Worm (Caenorhabditis elegans) whole organism, young adult: Measurements from ENCODE around the gene sto-3.
A peak's percentile ranks its signal among the peaks of the same experiment; 100 is the strongest.

ENCODE experiments used
- F49E8.2 ChIP-seq: sonication (generic microtip); optimal IDR thresholded peaks from 3 replicates; lab custom pipeline; 2017; ENCODE audit warnings: missing genetic modification characterization, mild to moderate bottlenecking, missing compliant biosample characterization, antibody characterized with exemption, moderate library complexity; ENCODE audit not compliant: insufficient read depth
- K11D2.4 ChIP-seq: fragments of 200-800 bp; sonication (Bioruptor generic); IDR thresholded peaks from 2 replicates; pipeline ENCODE4 v1.3.6; 2022; ENCODE audit warnings: missing genetic modification reagents, missing genetic modification characterization, missing compliant biosample characterization
- K12H6.12 ChIP-seq: fragments of 200-800 bp; sonication (Bioruptor generic); optimal IDR thresholded peaks from 2 replicates; lab custom pipeline; 2018; ENCODE audit warnings: mild to moderate bottlenecking, missing genetic modification characterization, missing compliant biosample characterization
- T07F8.4 ChIP-seq: sonication (generic microtip); optimal IDR thresholded peaks from 2 replicates; lab custom pipeline; 2016; ENCODE audit warnings: mild to moderate bottlenecking, missing genetic modification characterization, moderate library complexity, missing compliant biosample characterization
- T26A5.8 ChIP-seq: sonication (generic microtip); optimal IDR thresholded peaks from 2 replicates; lab custom pipeline; 2016; ENCODE audit warnings: missing genetic modification characterization, missing compliant biosample characterization
- Y53G8AR.9 ChIP-seq: fragments of 200-800 bp; sonication (Bioruptor generic); conservative IDR thresholded peaks from 2 replicates; pipeline ENCODE4 v1.3.6; 2022; ENCODE audit warnings: missing genetic modification reagents, missing genetic modification characterization, missing compliant biosample characterization
- Y79H2A.3 ChIP-seq: fragments of 200-800 bp; sonication (Bioruptor generic); conservative IDR thresholded peaks from 2 replicates; pipeline ENCODE4 v1.3.6; 2022; ENCODE audit warnings: missing genetic modification reagents, missing genetic modification characterization, missing compliant biosample characterization
- Y95B8A.8 ChIP-seq: fragments of 200-800 bp; sonication (Bioruptor generic); IDR thresholded peaks from 2 replicates; pipeline ENCODE4 v1.3.6; 2022; ENCODE audit warnings: missing genetic modification reagents, missing genetic modification characterization, missing compliant biosample characterization
- ZK185.1 ChIP-seq: sonication (generic microtip); optimal IDR thresholded peaks from 2 replicates; lab custom pipeline; 2016; ENCODE audit warnings: mild to moderate bottlenecking, missing genetic modification characterization, missing compliant biosample characterization; ENCODE audit not compliant: poor library complexity, severe bottlenecking
- aptf-3 ChIP-seq: fragments of 200-800 bp; sonication (Bioruptor generic); IDR thresholded peaks from 2 replicates; pipeline ENCODE4 v1.3.6; 2022; ENCODE audit warnings: missing genetic modification characterization, missing compliant biosample characterization
- cebp-2 ChIP-seq: fragments of 200-800 bp; sonication (Bioruptor generic); IDR thresholded peaks from 2 replicates; pipeline ENCODE4 v1.3.6; 2022; ENCODE audit warnings: missing genetic modification characterization, missing compliant biosample characterization
- ceh-100 ChIP-seq: fragments of 200-800 bp; sonication (Bioruptor generic); IDR thresholded peaks from 2 replicates; pipeline ENCODE4 v1.3.6; 2022; ENCODE audit warnings: missing genetic modification reagents, missing genetic modification characterization, missing compliant biosample characterization
- ceh-79 ChIP-seq: sonication (generic microtip); optimal IDR thresholded peaks from 2 replicates; lab custom pipeline; 2017; ENCODE audit warnings: mild to moderate bottlenecking, missing genetic modification characterization, missing compliant biosample characterization
- dox-1 ChIP-seq: fragments of 200-800 bp; sonication (Bioruptor generic); IDR thresholded peaks from 2 replicates; pipeline ENCODE4 v1.3.6; 2022; ENCODE audit warnings: missing genetic modification reagents, missing genetic modification characterization, missing compliant biosample characterization
- dpff-1 ChIP-seq: sonication (generic microtip); optimal IDR thresholded peaks from 2 replicates; lab custom pipeline; 2017; ENCODE audit warnings: mild to moderate bottlenecking, missing genetic modification characterization, missing compliant biosample characterization
- dpl-1 ChIP-seq: fragments of 150-350 bp; optimal IDR thresholded peaks from 2 replicates; lab custom pipeline; 2014; ENCODE audit warnings: missing biosample characterization, missing genetic modification reagents, missing genetic modification characterization
- ekl-4 ChIP-seq: fragments of 200-800 bp; sonication (Bioruptor generic); IDR thresholded peaks from 2 replicates; pipeline ENCODE4 v1.3.6; 2022; ENCODE audit warnings: missing genetic modification reagents, missing genetic modification characterization, missing compliant biosample characterization
- ets-4 ChIP-seq: fragments of 200-800 bp; sonication (Bioruptor generic); optimal IDR thresholded peaks from 2 replicates; lab custom pipeline; 2018; ENCODE audit warnings: mild to moderate bottlenecking, missing genetic modification characterization, missing compliant biosample characterization
- fkh-3 ChIP-seq: sonication (generic microtip); optimal IDR thresholded peaks from 2 replicates; lab custom pipeline; 2016; ENCODE audit warnings: mild to moderate bottlenecking, missing genetic modification characterization, missing compliant biosample characterization
- let-607 ChIP-seq, 2 experiments: fragments of 200-800 bp in 1 of 2; sonication (Bioruptor generic) in 1 of 2; sonication (generic microtip) in 1 of 2; optimal IDR thresholded peaks; 2 replicates each; lab custom pipeline; 2016 to 2018; ENCODE audit warnings: mild to moderate bottlenecking in 2 of 2, missing compliant biosample characterization in 2 of 2, missing genetic modification characterization in 2 of 2, moderate library complexity in 2 of 2, missing genotype in 1 of 2
- lin-40 ChIP-seq: sonication (generic microtip); optimal IDR thresholded peaks from 2 replicates; lab custom pipeline; 2016; ENCODE audit warnings: missing genetic modification characterization, mild to moderate bottlenecking, missing compliant biosample characterization, missing genotype, missing genetic modification reagents
- madf-3 ChIP-seq: fragments of 200-800 bp; sonication (Bioruptor generic); IDR thresholded peaks from 2 replicates; pipeline ENCODE4 v1.3.6; 2022; ENCODE audit warnings: missing genetic modification reagents, missing genetic modification characterization, missing compliant biosample characterization
- nhr-120 ChIP-seq: fragments of 200-800 bp; sonication (Bioruptor generic); IDR thresholded peaks from 2 replicates; pipeline ENCODE4 v1.3.6; 2022; ENCODE audit warnings: missing genetic modification characterization, missing compliant biosample characterization
- nhr-27 ChIP-seq: fragments of 200-800 bp; sonication (Bioruptor generic); optimal IDR thresholded peaks from 2 replicates; lab custom pipeline; 2018; ENCODE audit warnings: mild to moderate bottlenecking, missing genetic modification characterization, moderate library complexity, missing compliant biosample characterization
- nhr-80 ChIP-seq: sonication (generic microtip); optimal IDR thresholded peaks from 2 replicates; lab custom pipeline; 2016; ENCODE audit warnings: missing genetic modification characterization, missing compliant biosample characterization
- rec-8 ChIP-seq, 2 experiments: sonication (generic microtip); optimal IDR thresholded peaks; 2 replicates each; lab custom pipeline; 2016; ENCODE audit warnings: mild to moderate bottlenecking in 2 of 2, missing genetic modification characterization in 2 of 2, missing genetic modification reagents in 2 of 2, missing genotype in 2 of 2, missing biosample characterization in 1 of 2, missing compliant biosample characterization in 1 of 2, moderate library complexity in 1 of 2
- snpc-1.1 ChIP-seq: sonication (generic microtip); optimal IDR thresholded peaks from 2 replicates; lab custom pipeline; 2017; ENCODE audit warnings: missing genetic modification characterization, mild to moderate bottlenecking, missing compliant biosample characterization, antibody characterized with exemption, moderate library complexity, missing genotype, missing genetic modification reagents; ENCODE audit not compliant: insufficient read depth
- tbp1 ChIP-seq: fragments of 200-800 bp; sonication (Bioruptor generic); optimal IDR thresholded peaks from 2 replicates; lab custom pipeline; 2018; ENCODE audit warnings: mild to moderate bottlenecking, missing genetic modification characterization, missing compliant biosample characterization
- tlf-1 ChIP-seq: fragments of 200-800 bp; sonication (Bioruptor generic); optimal IDR thresholded peaks from 2 replicates; lab custom pipeline; 2018; ENCODE audit warnings: mild to moderate bottlenecking, missing genetic modification characterization, missing compliant biosample characterization
- unc-62 ChIP-seq: fragments of 150-350 bp; optimal IDR thresholded peaks from 2 replicates; lab custom pipeline; 2014; ENCODE audit warnings: missing biosample characterization, missing genetic modification reagents, missing genetic modification characterization
- ztf-22 ChIP-seq: fragments of 200-800 bp; sonication (Bioruptor generic); optimal IDR thresholded peaks from 2 replicates; lab custom pipeline; 2018; ENCODE audit warnings: mild to moderate bottlenecking, missing genetic modification characterization, moderate library complexity, missing compliant biosample characterization
- ztf-25 ChIP-seq: fragments of 200-800 bp; sonication (Bioruptor generic); IDR thresholded peaks from 2 replicates; pipeline ENCODE4 v1.3.6; 2022; ENCODE audit warnings: missing genetic modification reagents, missing genetic modification characterization, missing compliant biosample characterization
- ztf-6 ChIP-seq: fragments of 200-800 bp; sonication (Bioruptor generic); IDR thresholded peaks from 2 replicates; pipeline ENCODE4 v1.3.6; 2022; ENCODE audit warnings: missing genetic modification reagents, missing genetic modification characterization, missing compliant biosample characterization

The sto-3 gene

ce11 chrX:11617387-11617786, 4.5 kb downstream of the sto-3 start, which contains the start of gene F52D10.4:
Gene F52D10.4, plus strand, starts transcription at chrX:11617470.
- no peak for TF ChIP-seq F49E8.2
- no peak for TF ChIP-seq aptf-3 (GFP tag; lab: Robert Waterston, UW)
- TF ChIP-seq K12H6.12: no peak
- TF ChIP-seq ceh-100 (GFP tag; lab: Robert Waterston, UW): no peak
- TF ChIP-seq Y95B8A.8 (GFP tag; lab: Robert Waterston, UW): no peak
- no peak for TF ChIP-seq madf-3 (GFP tag; lab: Robert Waterston, UW)
- TF ChIP-seq ceh-79: no peak

- TF ChIP-seq Y79H2A.3 (GFP tag; lab: Robert Waterston, UW) (no peak), ets-4 (GFP tag; lab: Kevin White, UChicago) (peak; percentile 17), nhr-80 (tag; lab: Kevin White, UChicago) (peak; percentile 76), ZK185.1 (tag; lab: Kevin White, UChicago) (peak; percentile 8), let-607 (tag; optimal IDR thresholded peaks at IDR 0.05; lab: Kevin White, UChicago) (peak; percentile 61 to 64), Y53G8AR.9 (0 out of 2 replicates have a peak, but pooled peaks have one; percentile 21), unc-62 (GFP tag; lab: Kevin White, UChicago) (peak; percentile 95), rec-8 (tag; optimal IDR thresholded peaks at IDR 0.05; lab: Kevin White, UChicago) (no peak), dpl-1 (GFP tag; lab: Kevin White, UChicago) (no peak), ztf-22 (GFP tag; lab: Kevin White, UChicago) (peak; percentile 18)
Observed at ce11 chrX:11608110-11608759, 13.7 kb downstream of the sto-3 start.

ce11 chrX:11607500-11607823, 14.4 kb downstream of the sto-3 start:
- no peak for TF ChIP-seq Y53G8AR.9
- no peak for TF ChIP-seq rec-8 (tag; optimal IDR thresholded peaks at IDR 0.05; lab: Kevin White, UChicago)
- no peak for TF ChIP-seq ceh-100 (GFP tag; lab: Robert Waterston, UW)
- no peak for TF ChIP-seq dox-1 (GFP tag; lab: Robert Waterston, UW)
- TF ChIP-seq T26A5.8 (tag; lab: Kevin White, UChicago): no peak
- TF ChIP-seq ZK185.1 (tag; lab: Kevin White, UChicago): no peak
- no peak for TF ChIP-seq tlf-1 (GFP tag; lab: Kevin White, UChicago)
- no peak for TF ChIP-seq snpc-1.1 (tag; lab: Kevin White, UChicago)
- TF ChIP-seq dpff-1 (tag; lab: Kevin White, UChicago): no peak
- no peak for TF ChIP-seq tbp1 (GFP tag; lab: Kevin White, UChicago)
- TF ChIP-seq ztf-25: no peak
- no peak for TF ChIP-seq lin-40 (tag; lab: Kevin White, UChicago)
- TF ChIP-seq ceh-79: no peak
- TF ChIP-seq cebp-2: no peak
- TF ChIP-seq K11D2.4 (GFP tag; lab: Robert Waterston, UW): no peak
- no peak for TF ChIP-seq fkh-3

- TF ChIP-seq tbp1 (GFP tag; lab: Kevin White, UChicago) (no peak), nhr-27 (tag; lab: Kevin White, UChicago) (no peak), ztf-6 (GFP tag; lab: Robert Waterston, UW) (no peak), T07F8.4 (tag; lab: Kevin White, UChicago) (no peak), Y95B8A.8 (GFP tag; lab: Robert Waterston, UW) (no peak), ekl-4 (GFP tag; lab: Robert Waterston, UW) (no peak), nhr-120 (GFP tag; lab: Robert Waterston, UW) (no peak)
Observed at ce11 chrX:11606815-11607499, 14.9 kb downstream of the sto-3 start.
